Worm (Caenorhabditis elegans) whole organism, mixed stage, embryonic: Measurements from ENCODE around the gene srsx-10.

ENCODE experiments used
- M03D4.4 ChIP-seq: sonication (generic microtip); optimal IDR thresholded peaks from 2 replicates; lab custom pipeline; 2017; ENCODE audit warnings: mild to moderate bottlenecking, missing genetic modification characterization, missing compliant biosample characterization
- bed-3 ChIP-seq: fragments of 200-800 bp; sonication (Bioruptor generic); optimal IDR thresholded peaks from 3 replicates; lab custom pipeline; 2018; ENCODE audit warnings: mild to moderate bottlenecking, missing genetic modification characterization, moderate library complexity, missing compliant biosample characterization
- blmp-1 ChIP-seq: fragments of 150-350 bp; optimal IDR thresholded peaks from 2 replicates; lab custom pipeline; 2014; ENCODE audit warnings: missing biosample characterization, missing genetic modification characterization
- ceh-39 ChIP-seq: fragments of 150-350 bp; optimal IDR thresholded peaks from 2 replicates; lab custom pipeline; 2014; ENCODE audit warnings: missing biosample characterization, missing genetic modification characterization
- ceh-43 ChIP-seq: fragments of 200-800 bp; sonication (Bioruptor generic); optimal IDR thresholded peaks from 2 replicates; lab custom pipeline; 2018; ENCODE audit warnings: mild to moderate bottlenecking, missing genetic modification characterization, moderate library complexity, missing compliant biosample characterization
- ceh-83 ChIP-seq: fragments of 200-800 bp; sonication (Bioruptor generic); optimal IDR thresholded peaks from 2 replicates; lab custom pipeline; 2018; ENCODE audit warnings: mild to moderate bottlenecking, missing genetic modification characterization, missing compliant biosample characterization
- ces-1 ChIP-seq: fragments of 150-350 bp; optimal IDR thresholded peaks from 2 replicates; lab custom pipeline; 2014; ENCODE audit warnings: missing biosample characterization, missing genetic modification reagents, missing genetic modification characterization
- cnd-1 ChIP-seq: fragments of 200-800 bp; sonication (Bioruptor generic); optimal IDR thresholded peaks from 2 replicates; lab custom pipeline; 2018; ENCODE audit warnings: mild to moderate bottlenecking, missing genetic modification characterization, missing compliant biosample characterization
- drap-1 ChIP-seq: fragments of 200-800 bp; sonication (Bioruptor generic); optimal IDR thresholded peaks from 3 replicates; lab custom pipeline; 2018; ENCODE audit warnings: mild to moderate bottlenecking, missing genetic modification characterization, missing compliant biosample characterization
- elt-1 ChIP-seq: sonication (generic microtip); optimal IDR thresholded peaks from 2 replicates; lab custom pipeline; 2017; ENCODE audit warnings: missing genetic modification characterization, mild to moderate bottlenecking, missing compliant biosample characterization, antibody characterized with exemption, moderate library complexity, borderline replicate concordance; ENCODE audit not compliant: insufficient read depth
- elt-3 ChIP-seq: fragments of 150-350 bp; optimal IDR thresholded peaks from 2 replicates; lab custom pipeline; 2014; ENCODE audit warnings: missing biosample characterization, missing genetic modification characterization
- flh-1 ChIP-seq: fragments of 200-800 bp; sonication (Bioruptor generic); optimal IDR thresholded peaks from 2 replicates; lab custom pipeline; 2018; ENCODE audit warnings: mild to moderate bottlenecking, missing genetic modification characterization, moderate library complexity, missing compliant biosample characterization
- ham-2 ChIP-seq: fragments of 200-800 bp; sonication (Bioruptor generic); optimal IDR thresholded peaks from 2 replicates; lab custom pipeline; 2018; ENCODE audit warnings: mild to moderate bottlenecking, missing genetic modification characterization, missing compliant biosample characterization
- hlh-1 ChIP-seq: fragments of 150-350 bp; optimal IDR thresholded peaks from 2 replicates; lab custom pipeline; 2014; ENCODE audit warnings: missing biosample characterization, missing genetic modification reagents, missing genetic modification characterization
- lin-13 ChIP-seq: fragments of 150-350 bp; optimal IDR thresholded peaks from 2 replicates; lab custom pipeline; 2014; ENCODE audit warnings: missing biosample characterization, missing genetic modification characterization
- lin-32 ChIP-seq: fragments of 200-800 bp; sonication (Bioruptor generic); optimal IDR thresholded peaks from 2 replicates; lab custom pipeline; 2018; ENCODE audit warnings: mild to moderate bottlenecking, missing genetic modification characterization, missing compliant biosample characterization
- lsy-2 ChIP-seq: fragments of 150-350 bp; optimal IDR thresholded peaks from 2 replicates; lab custom pipeline; 2014; ENCODE audit warnings: missing biosample characterization, missing genetic modification characterization
- mab-5 ChIP-seq: fragments of 150-350 bp; optimal IDR thresholded peaks from 2 replicates; lab custom pipeline; 2014; ENCODE audit warnings: missing biosample characterization, missing genetic modification characterization
- mep-1 ChIP-seq: fragments of 150-350 bp; optimal IDR thresholded peaks from 2 replicates; lab custom pipeline; 2017; ENCODE audit warnings: missing biosample characterization, missing genetic modification reagents, missing genetic modification characterization, inconsistent platforms
- mls-2 ChIP-seq: sonication (generic microtip); optimal IDR thresholded peaks from 2 replicates; lab custom pipeline; 2016; ENCODE audit warnings: mild to moderate bottlenecking, missing genetic modification characterization, moderate library complexity, missing compliant biosample characterization
- nhr-12 ChIP-seq: fragments of 150-350 bp; optimal IDR thresholded peaks from 2 replicates; lab custom pipeline; 2014; ENCODE audit warnings: missing biosample characterization, missing genetic modification characterization
- nhr-2 ChIP-seq: fragments of 150-350 bp; optimal IDR thresholded peaks from 2 replicates; lab custom pipeline; 2014; ENCODE audit warnings: missing biosample characterization, missing genetic modification characterization
- nhr-237 ChIP-seq: fragments of 150-350 bp; optimal IDR thresholded peaks from 2 replicates; lab custom pipeline; 2014; ENCODE audit warnings: missing biosample characterization, missing genetic modification characterization
- nhr-28 ChIP-seq: fragments of 150-350 bp; optimal IDR thresholded peaks from 2 replicates; lab custom pipeline; 2014; ENCODE audit warnings: missing biosample characterization, missing genetic modification characterization
- nhr-76 ChIP-seq: sonication (generic microtip); optimal IDR thresholded peaks from 2 replicates; lab custom pipeline; 2017; ENCODE audit warnings: missing biosample characterization, missing genetic modification characterization
- pha-4 ChIP-seq: fragments of 150-350 bp; optimal IDR thresholded peaks from 2 replicates; lab custom pipeline; 2018; ENCODE audit warnings: missing biosample characterization, missing genetic modification reagents, missing genetic modification characterization
- sem-2 ChIP-seq: fragments of 200-800 bp; sonication (Bioruptor generic); optimal IDR thresholded peaks from 2 replicates; lab custom pipeline; 2018; ENCODE audit warnings: mild to moderate bottlenecking, missing genetic modification characterization, missing compliant biosample characterization
- snpc-4 ChIP-seq: fragments of 150-350 bp; optimal IDR thresholded peaks from 2 replicates; lab custom pipeline; 2014; ENCODE audit warnings: missing biosample characterization, missing genetic modification characterization
- sptf-1 ChIP-seq: sonication (generic microtip); optimal IDR thresholded peaks from 2 replicates; lab custom pipeline; 2017; ENCODE audit warnings: mild to moderate bottlenecking, missing genetic modification characterization, moderate library complexity, missing compliant biosample characterization
- tbx-8 ChIP-seq: fragments of 200-800 bp; sonication (Bioruptor generic); optimal IDR thresholded peaks from 2 replicates; lab custom pipeline; 2018; ENCODE audit warnings: mild to moderate bottlenecking, missing genetic modification characterization, moderate library complexity, missing compliant biosample characterization
- unc-120 ChIP-seq: sonication (generic microtip); optimal IDR thresholded peaks from 2 replicates; lab custom pipeline; 2017; ENCODE audit warnings: missing genetic modification characterization, missing compliant biosample characterization; ENCODE audit not compliant: poor library complexity, severe bottlenecking
- unc-39 ChIP-seq: fragments of 150-350 bp; optimal IDR thresholded peaks from 2 replicates; lab custom pipeline; 2014; ENCODE audit warnings: missing biosample characterization, missing genetic modification characterization
- unc-62 ChIP-seq: fragments of 150-350 bp; optimal IDR thresholded peaks from 2 replicates; lab custom pipeline; 2014; ENCODE audit warnings: missing biosample characterization, missing genetic modification reagents, missing genetic modification characterization
- zip-8 ChIP-seq: fragments of 150-350 bp; optimal IDR thresholded peaks from 2 replicates; lab custom pipeline; 2014; ENCODE audit warnings: missing biosample characterization, missing genetic modification characterization
- ztf-11 ChIP-seq: fragments of 150-350 bp; optimal IDR thresholded peaks from 2 replicates; lab custom pipeline; 2014; ENCODE audit warnings: missing biosample characterization, missing genetic modification characterization

srsx-10 gene

ce11 chrV:4965790-4966189 is 8.8 kb downstream of the srsx-10 start:
- peak; percentile 21 for TF ChIP-seq sptf-1
- TF ChIP-seq zip-8 (tag; lab: Kevin White, UChicago): no peak
- TF ChIP-seq unc-62 (GFP tag; lab: Kevin White, UChicago): peak; percentile 7
- TF ChIP-seq elt-1 (tag; lab: Kevin White, UChicago): peak; percentile 89
- TF ChIP-seq, all 35 proteins: peak for 3

ce11 chrV:4964671-4965420 is 9.7 kb downstream of the srsx-10 start:
- TF ChIP-seq mep-1 (tag; lab: Kevin White, UChicago) (no peak), zip-8 (tag; lab: Kevin White, UChicago) (peak; percentile 98), snpc-4 (tag; lab: Kevin White, UChicago) (no peak), ceh-43 (GFP tag; lab: Kevin White, UChicago) (no peak), ces-1 (GFP tag; lab: Kevin White, UChicago) (no peak)
- TF ChIP-seq, all 35 proteins: peak for 1

- no peak for TF ChIP-seq elt-3 (tag; lab: Kevin White, UChicago)
- no peak for TF ChIP-seq sem-2
- TF ChIP-seq cnd-1: peak; percentile 78
- no peak for TF ChIP-seq elt-1 (tag; lab: Kevin White, UChicago)
- TF ChIP-seq mep-1 (tag; lab: Kevin White, UChicago): no peak
- TF ChIP-seq mab-5: no peak
- TF ChIP-seq nhr-237 (tag; lab: Kevin White, UChicago): no peak
- TF ChIP-seq mls-2: peak; percentile 74
- TF ChIP-seq sptf-1: peak; percentile 76
- TF ChIP-seq drap-1 (GFP tag; lab: Kevin White, UChicago): no peak
- no peak for TF ChIP-seq ceh-83 (GFP tag; lab: Kevin White, UChicago)
- peak; percentile 73 for TF ChIP-seq ztf-11 (tag; lab: Kevin White, UChicago)
- peak; percentile 72 for TF ChIP-seq nhr-2 (tag; lab: Kevin White, UChicago)
- TF ChIP-seq flh-1 (GFP tag; lab: Kevin White, UChicago): no peak
- TF ChIP-seq snpc-4 (tag; lab: Kevin White, UChicago): no peak
- no peak for TF ChIP-seq lsy-2
- TF ChIP-seq lin-32 (GFP tag; lab: Kevin White, UChicago): peak; percentile 78
- no peak for TF ChIP-seq ces-1 (GFP tag; lab: Kevin White, UChicago)
- no peak for TF ChIP-seq nhr-76 (tag; lab: Kevin White, UChicago)
- TF ChIP-seq nhr-28: no peak
- TF ChIP-seq tbx-8 (GFP tag; lab: Kevin White, UChicago): no peak
- TF ChIP-seq unc-120: peak; percentile 70
- peak; percentile 53 for TF ChIP-seq ham-2 (GFP tag; lab: Kevin White, UChicago)
- TF ChIP-seq M03D4.4 (tag; lab: Kevin White, UChicago): peak; percentile 64
- TF ChIP-seq ceh-39: no peak
- peak; percentile 69 for TF ChIP-seq hlh-1
- TF ChIP-seq pha-4 (tag; lab: Kevin White, UChicago): no peak
- no peak for TF ChIP-seq lin-13
- no peak for TF ChIP-seq bed-3 (GFP tag; lab: Kevin White, UChicago)
- TF ChIP-seq unc-39: no peak
- TF ChIP-seq blmp-1: no peak
- TF ChIP-seq nhr-12 (tag; lab: Kevin White, UChicago): no peak
- peak; percentile 63 for TF ChIP-seq unc-62 (GFP tag; lab: Kevin White, UChicago)
- TF ChIP-seq ceh-43 (GFP tag; lab: Kevin White, UChicago): peak; percentile 2
- no peak for TF ChIP-seq zip-8 (tag; lab: Kevin White, UChicago)
Observed at ce11 chrV:4964020-4964635, 10.4 kb downstream of the srsx-10 start.
